Worm (Caenorhabditis elegans): Measurements from ENCODE around the gene F25B5.5.

DNA sequence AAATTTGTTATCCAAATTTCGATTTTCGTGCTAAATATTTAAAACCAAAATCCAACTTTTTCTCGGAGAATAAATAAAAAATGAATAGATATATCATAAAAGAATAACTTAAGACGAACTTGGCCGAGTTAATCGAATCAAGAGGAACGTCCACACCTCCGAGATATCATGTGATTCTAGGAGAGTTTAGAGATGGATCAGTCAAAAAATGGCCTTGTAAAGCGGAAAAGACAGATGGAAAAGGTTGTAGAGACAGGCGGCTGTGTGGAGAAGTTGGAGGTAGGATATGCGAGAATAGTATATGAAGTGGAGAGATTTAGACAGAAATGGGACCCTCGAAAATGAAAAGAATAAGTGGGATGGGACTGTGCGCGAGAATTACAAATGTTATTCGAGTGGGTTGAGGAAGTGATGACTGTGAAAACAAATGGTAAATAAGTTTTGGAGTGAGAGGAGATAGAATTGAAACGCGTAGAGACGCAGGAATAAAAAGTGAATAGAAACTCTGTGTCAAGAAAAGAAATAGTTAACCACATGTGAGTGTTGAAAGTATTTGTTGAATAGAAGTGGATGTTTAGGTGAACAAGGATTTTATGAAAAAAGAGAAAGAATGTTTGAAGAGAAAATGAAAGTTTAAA lies 36.9 kb upstream of the F25B5.5 start:
- TF ChIP-seq snpc-4 (tag; optimal IDR thresholded peaks at IDR 0.05) (no peak), ztf-11 (tag; optimal IDR thresholded peaks at IDR 0.05) (no peak), nhr-76 (tag; optimal IDR thresholded peaks at IDR 0.05) (no peak), elt-3 (tag; optimal IDR thresholded peaks at IDR 0.05) (no peak), nhr-12 (tag; optimal IDR thresholded peaks at IDR 0.05) (no peak), cnd-1 (tag; optimal IDR thresholded peaks at IDR 0.05) (no peak), sptf-1 (tag; optimal IDR thresholded peaks at IDR 0.05) (peak; percentile 17)

Data from whole organism, mixed stage, embryonic.